Worm (Caenorhabditis elegans): ENCODE results near the gene perm-3.

Gene perm-3

ce11 chrIV:5394687-5395086, at the start of gene perm-3, which contains the start of gene swsn-6:
perm-3 (minus strand) TSS chrIV:5394804.
swsn-6 (plus strand) TSS chrIV:5395033.
- TF ChIP-seq F16B12.6 (tag; optimal IDR thresholded peaks at IDR 0.05) = peak; percentile 64
- TF ChIP-seq ama-1 (optimal IDR thresholded peaks at IDR 0.05) = peak; percentile 42
- no peak for TF ChIP-seq nhr-76 (tag; optimal IDR thresholded peaks at IDR 0.05)
- TF ChIP-seq nhr-12 (tag; optimal IDR thresholded peaks at IDR 0.05) = no peak
- TF ChIP-seq lin-14 (GFP tag; optimal IDR thresholded peaks at IDR 0.05) = peak; percentile 83
- no peak for TF ChIP-seq hlh-17 (GFP tag; optimal IDR thresholded peaks at IDR 0.05; ENCODE audit: borderline replicate concordance)
- TF ChIP-seq mep-1 (tag; optimal IDR thresholded peaks at IDR 0.05) = peak; percentile 94
- peak; percentile 46 for TF ChIP-seq sox-4 (tag; optimal IDR thresholded peaks at IDR 0.05)
- peak; percentile 90 for TF ChIP-seq nhr-71 (tag; optimal IDR thresholded peaks at IDR 0.05)
- no peak for TF ChIP-seq ets-5 (GFP tag; IDR thresholded peaks at IDR 0.05)
- no peak for TF ChIP-seq pqm-1 (tag; optimal IDR thresholded peaks at IDR 0.05)
- TF ChIP-seq dsc-1 (tag; optimal IDR thresholded peaks at IDR 0.05) = peak; percentile 83
- TF ChIP-seq vab-15 (tag; optimal IDR thresholded peaks at IDR 0.05) = no peak
- peak; percentile 78 to 84 (median 84) for TF ChIP-seq dpl-1 (GFP tag; optimal IDR thresholded peaks at IDR 0.05)
- peak; percentile 77 for TF ChIP-seq egl-13 (tag; optimal IDR thresholded peaks at IDR 0.05)
- TF ChIP-seq unc-98 (GFP tag; IDR thresholded peaks at IDR 0.05) = no peak
- peak; percentile 48 for TF ChIP-seq nhr-77 (tag; optimal IDR thresholded peaks at IDR 0.05)
- TF ChIP-seq alr-1 (tag; optimal IDR thresholded peaks at IDR 0.05; ENCODE audit: borderline replicate concordance) = no peak
- peak; percentile 87 for TF ChIP-seq lin-39 (tag; optimal IDR thresholded peaks at IDR 0.05)
- TF ChIP-seq egl-27 (tag; optimal IDR thresholded peaks at IDR 0.05) = no peak
- TF ChIP-seq fkh-4 (tag; optimal IDR thresholded peaks at IDR 0.05; ENCODE audit: borderline replicate concordance) = no peak
- TF ChIP-seq unc-62 (GFP tag; optimal IDR thresholded peaks at IDR 0.05) = no peak
- TF ChIP-seq pag-3 (tag; optimal IDR thresholded peaks at IDR 0.05; ENCODE audit: borderline replicate concordance, insufficient read depth) = no peak
- peak; percentile 49 for TF ChIP-seq jun-1 (tag; optimal IDR thresholded peaks at IDR 0.05)
- TF ChIP-seq blmp-1 (tag; optimal IDR thresholded peaks at IDR 0.05) = peak; percentile 53
- TF ChIP-seq ces-1 (GFP tag; optimal IDR thresholded peaks at IDR 0.05) = no peak
- no peak for TF ChIP-seq nhr-28 (tag; optimal IDR thresholded peaks at IDR 0.05)
- peak; percentile 76 for TF ChIP-seq isw-1 (GFP tag; IDR thresholded peaks at IDR 0.05)
- no peak for TF ChIP-seq hlh-4 (tag; optimal IDR thresholded peaks at IDR 0.05)
- TF ChIP-seq nhr-47 (tag; optimal IDR thresholded peaks at IDR 0.05) = peak; percentile 91
- TF ChIP-seq grh-1 (GFP tag; IDR thresholded peaks at IDR 0.05) = peak; percentile 71
- peak; percentile 75 for TF ChIP-seq lin-15B (tag; optimal IDR thresholded peaks at IDR 0.05)
- TF ChIP-seq aha-1 (tag; optimal IDR thresholded peaks at IDR 0.05) = peak; percentile 16
- TF ChIP-seq efl-3 (GFP tag; optimal IDR thresholded peaks at IDR 0.05) = no peak
- TF ChIP-seq ceh-90 (tag; optimal IDR thresholded peaks at IDR 0.05) = no peak
- TF ChIP-seq zip-4 (GFP tag; optimal IDR thresholded peaks at IDR 0.05) = peak; percentile 61
- peak; percentile 64 for TF ChIP-seq lin-13 (GFP tag; optimal IDR thresholded peaks at IDR 0.05)
- no peak for TF ChIP-seq sptf-1 (tag; optimal IDR thresholded peaks at IDR 0.05)
- peak; percentile 57 for TF ChIP-seq ceh-8 (GFP tag; optimal IDR thresholded peaks at IDR 0.05)
- peak; percentile 82 for TF ChIP-seq nhr-90 (tag; optimal IDR thresholded peaks at IDR 0.05; ENCODE audit: poor library complexity)
- peak; percentile 90 for TF ChIP-seq swsn-7 (tag; optimal IDR thresholded peaks at IDR 0.05)
- peak; percentile 82 for TF ChIP-seq tbx-2 (tag; optimal IDR thresholded peaks at IDR 0.05)
- TF ChIP-seq lir-3 (tag; optimal IDR thresholded peaks at IDR 0.05; ENCODE audit: poor library complexity) = no peak
- peak; percentile 83 for TF ChIP-seq xbp-1 (tag; optimal IDR thresholded peaks at IDR 0.05)
- peak; percentile 78 to 85 for TF ChIP-seq efl-1 (optimal IDR thresholded peaks at IDR 0.05)
- peak; percentile 84 to 98 for TF ChIP-seq efl-1 (GFP tag; optimal IDR thresholded peaks at IDR 0.05 in 1 of 2)
- peak; percentile 38 for TF ChIP-seq pax-3 (tag; optimal IDR thresholded peaks at IDR 0.05)
- TF ChIP-seq elt-2 (tag; optimal IDR thresholded peaks at IDR 0.05) = peak; percentile 49
- peak; percentile 39; the same call in 1 of the 2 replicates for TF ChIP-seq mab-9 (GFP tag; IDR thresholded peaks at IDR 0.05)
- peak; percentile 31 for TF ChIP-seq nhr-11 (tag; optimal IDR thresholded peaks at IDR 0.05)
- peak; percentile 31 for TF ChIP-seq fos-1 (tag; optimal IDR thresholded peaks at IDR 0.05)
- peak; percentile 65 for TF ChIP-seq fkh-8 (tag; optimal IDR thresholded peaks at IDR 0.05)
- TF ChIP-seq lsy-2 (tag; optimal IDR thresholded peaks at IDR 0.05) = peak; percentile 88 to 93

Data from whole organism, L1 larva.